Fruit fly (Drosophila melanogaster) whole organism, embryonic: ENCODE results near the gene CG15742.

Source experiments
- Asciz ChIP-seq: fragments of 200-800 bp; sonication (Bioruptor generic); optimal IDR thresholded peaks from 2 replicates; lab custom pipeline; 2017; ENCODE audit warnings: missing biosample characterization, mild to moderate bottlenecking, missing genetic modification characterization, missing genetic modification reagents
- B-H1 ChIP-seq: fragments of 200-800 bp; sonication (Bioruptor generic); IDR thresholded peaks from 3 replicates; pipeline ENCODE4 v1.3.6; 2022; ENCODE audit warnings: missing biosample characterization, missing genetic modification characterization
- C15 ChIP-seq: fragments of 200-800 bp; sonication (Bioruptor generic); IDR thresholded peaks from 3 replicates; pipeline ENCODE4 v1.3.6; 2022; ENCODE audit warnings: missing biosample characterization, missing genetic modification characterization
- CG10543 ChIP-seq: fragments of 200-800 bp; sonication (Bioruptor generic); optimal IDR thresholded peaks from 3 replicates; lab custom pipeline; 2017; ENCODE audit warnings: missing biosample characterization, mild to moderate bottlenecking, missing genetic modification characterization, moderate library complexity
- CG12769 ChIP-seq: fragments of 200-800 bp; sonication (Bioruptor generic); optimal IDR thresholded peaks from 2 replicates; lab custom pipeline; 2019; ENCODE audit warnings: missing biosample characterization, mild to moderate bottlenecking, missing genetic modification characterization, moderate library complexity
- CG13287 ChIP-seq: fragments of 200-800 bp; sonication (Bioruptor generic); IDR thresholded peaks from 2 replicates; pipeline ENCODE4 v1.3.6; 2022; ENCODE audit warnings: missing biosample characterization, missing genetic modification characterization; ENCODE audit not compliant: partially characterized antibody
- CG13894 ChIP-seq: fragments of 200-800 bp; sonication (Bioruptor generic); optimal IDR thresholded peaks from 3 replicates; lab custom pipeline; 2018; ENCODE audit warnings: missing biosample characterization, mild to moderate bottlenecking, missing genetic modification characterization, moderate library complexity
- CG1603 ChIP-seq: fragments of 200-800 bp; sonication (Bioruptor generic); optimal IDR thresholded peaks from 2 replicates; lab custom pipeline; 2019; ENCODE audit warnings: missing biosample characterization, mild to moderate bottlenecking, missing genetic modification characterization, moderate library complexity
- CG2889 ChIP-seq: fragments of 200-800 bp; sonication (Bioruptor generic); IDR thresholded peaks from 3 replicates; pipeline ENCODE4 v1.3.6; 2022; ENCODE audit warnings: missing biosample characterization, missing genetic modification characterization
- CG3065 ChIP-seq: fragments of 200-800 bp; sonication (Bioruptor generic); optimal IDR thresholded peaks from 2 replicates; lab custom pipeline; 2016; ENCODE audit warnings: missing biosample characterization, missing genetic modification characterization
- CG4854 ChIP-seq: fragments of 200-800 bp; sonication (Bioruptor generic); optimal IDR thresholded peaks from 2 replicates; lab custom pipeline; 2016; ENCODE audit warnings: missing biosample characterization, missing genetic modification characterization, inconsistent platforms
- CG8388 ChIP-seq: fragments of 200-800 bp; sonication (Bioruptor generic); optimal IDR thresholded peaks from 2 replicates; lab custom pipeline; 2019; ENCODE audit warnings: missing biosample characterization, mild to moderate bottlenecking, missing genetic modification characterization, moderate library complexity
- CG8478 ChIP-seq: fragments of >200 bp; optimal IDR thresholded peaks from 2 replicates; lab custom pipeline; 2018
- CG9932 ChIP-seq: fragments of 200-800 bp; sonication (Bioruptor generic); IDR thresholded peaks from 2 replicates; pipeline ENCODE4 v1.3.6; 2022; ENCODE audit warnings: missing biosample characterization, missing genetic modification characterization
- Doc2 ChIP-seq: fragments of 200-800 bp; sonication (Bioruptor generic); IDR thresholded peaks from 2 replicates; pipeline ENCODE4 v1.3.6; 2022; ENCODE audit warnings: missing biosample characterization, missing genetic modification characterization
- Drgx ChIP-seq: fragments of 200-800 bp; sonication (Bioruptor generic); IDR thresholded peaks from 2 replicates; pipeline ENCODE4 v1.3.6; 2022; ENCODE audit warnings: missing biosample characterization, missing genetic modification characterization
- E2f1 ChIP-seq: fragments of 200-800 bp; sonication (Bioruptor generic); IDR thresholded peaks from 2 replicates; pipeline ENCODE4 v1.3.6; 2022; ENCODE audit warnings: missing biosample characterization, missing genetic modification characterization
- HLH54F ChIP-seq: fragments of 200-800 bp; sonication (Bioruptor generic); optimal IDR thresholded peaks from 3 replicates; lab custom pipeline; 2016; ENCODE audit warnings: missing biosample characterization, missing genetic modification characterization
- Hr3 ChIP-seq: fragments of 200-800 bp; sonication (Bioruptor generic); optimal IDR thresholded peaks from 3 replicates; lab custom pipeline; 2016; ENCODE audit warnings: missing biosample characterization, missing genetic modification characterization
- Hr39 ChIP-seq: fragments of >200 bp; optimal IDR thresholded peaks from 2 replicates; lab custom pipeline; 2017
- Mes4 ChIP-seq: fragments of 200-800 bp; sonication (Bioruptor generic); optimal IDR thresholded peaks from 2 replicates; lab custom pipeline; 2016; ENCODE audit warnings: missing biosample characterization, missing genetic modification characterization
- NFAT ChIP-seq: fragments of 200-800 bp; sonication (Bioruptor generic); IDR thresholded peaks from 2 replicates; pipeline ENCODE4 v1.3.6; 2022; ENCODE audit warnings: missing biosample characterization, missing genetic modification characterization
- Poxn ChIP-seq: fragments of 200-800 bp; sonication (Bioruptor generic); IDR thresholded peaks from 2 replicates; pipeline ENCODE4 v1.3.6; 2022; ENCODE audit warnings: missing biosample characterization, missing genetic modification characterization
- Ptx1 ChIP-seq: fragments of 200-800 bp; sonication (Bioruptor generic); IDR thresholded peaks from 2 replicates; pipeline ENCODE4 v1.3.6; 2022; ENCODE audit warnings: missing biosample characterization, missing genetic modification characterization
- Ravus ChIP-seq: fragments of 200-800 bp; sonication (Bioruptor generic); IDR thresholded peaks from 2 replicates; pipeline ENCODE4 v1.3.6; 2022; ENCODE audit warnings: missing biosample characterization, missing genetic modification characterization
- Spps ChIP-seq: fragments of 200-800 bp; sonication (Bioruptor generic); optimal IDR thresholded peaks from 2 replicates; lab custom pipeline; 2018; ENCODE audit warnings: missing biosample characterization, mild to moderate bottlenecking, missing genetic modification characterization
- Ssrp ChIP-seq: fragments of 200-800 bp; sonication (Bioruptor generic); optimal IDR thresholded peaks from 2 replicates; lab custom pipeline; 2018; ENCODE audit warnings: missing biosample characterization, mild to moderate bottlenecking, missing genetic modification characterization, moderate library complexity
- Taf1 ChIP-seq: fragments of 200-800 bp; sonication (Bioruptor generic); IDR thresholded peaks from 2 replicates; pipeline ENCODE4 v1.3.6; 2022; ENCODE audit warnings: missing biosample characterization, missing genetic modification characterization
- Usf ChIP-seq: fragments of 200-800 bp; sonication (Bioruptor generic); optimal IDR thresholded peaks from 2 replicates; lab custom pipeline; 2017; ENCODE audit warnings: missing genotype, missing biosample characterization, missing genetic modification characterization
- abd-A ChIP-seq: fragments of 200-800 bp; sonication (Bioruptor generic); optimal IDR thresholded peaks from 3 replicates; lab custom pipeline; 2019; ENCODE audit warnings: missing biosample characterization, mild to moderate bottlenecking, missing genetic modification characterization, moderate library complexity
- ac ChIP-seq: fragments of 200-800 bp; sonication (Bioruptor generic); optimal IDR thresholded peaks from 3 replicates; lab custom pipeline; 2017; ENCODE audit warnings: missing biosample characterization, mild to moderate bottlenecking, missing genetic modification characterization
- ara ChIP-seq: fragments of 200-800 bp; sonication (Bioruptor generic); IDR thresholded peaks from 2 replicates; pipeline ENCODE4 v1.3.6; 2022; ENCODE audit warnings: missing biosample characterization, missing genetic modification characterization
- bbx ChIP-seq: fragments of 200-800 bp; sonication (Bioruptor generic); IDR thresholded peaks from 2 replicates; pipeline ENCODE4 v1.3.6; 2022; ENCODE audit warnings: missing biosample characterization, missing genetic modification characterization; ENCODE audit not compliant: partially characterized antibody
- br ChIP-seq: fragments of >200 bp; optimal IDR thresholded peaks from 2 replicates; lab custom pipeline; 2017
- cg ChIP-seq: fragments of 200-800 bp; sonication (Bioruptor generic); optimal IDR thresholded peaks from 3 replicates; lab custom pipeline; 2019; ENCODE audit warnings: missing biosample characterization, mild to moderate bottlenecking, missing genetic modification characterization, moderate library complexity
- chinmo ChIP-seq: fragments of 200-800 bp; sonication (Bioruptor generic); IDR thresholded peaks from 4 replicates; pipeline ENCODE4 v1.3.6; 2022; ENCODE audit warnings: missing biosample characterization, missing genetic modification characterization; ENCODE audit not compliant: partially characterized antibody
- chm ChIP-seq: fragments of 200-800 bp; sonication (Bioruptor generic); IDR thresholded peaks from 2 replicates; pipeline ENCODE4 v1.3.6; 2022; ENCODE audit warnings: missing biosample characterization, missing genetic modification characterization
- exex ChIP-seq: fragments of 200-800 bp; sonication (Bioruptor generic); optimal IDR thresholded peaks from 4 replicates; lab custom pipeline; 2018; ENCODE audit warnings: missing biosample characterization, mild to moderate bottlenecking, missing genetic modification characterization, moderate library complexity
- fd64A ChIP-seq: fragments of 200-800 bp; sonication (Bioruptor generic); optimal IDR thresholded peaks from 3 replicates; lab custom pipeline; 2018; ENCODE audit warnings: missing biosample characterization, mild to moderate bottlenecking, missing genetic modification characterization
- fd96Cb ChIP-seq: fragments of 200-800 bp; sonication (Bioruptor generic); optimal IDR thresholded peaks from 2 replicates; lab custom pipeline; 2018; ENCODE audit warnings: missing biosample characterization, mild to moderate bottlenecking, missing genetic modification characterization, moderate library complexity
- ftz-f1 ChIP-seq: fragments of 200-800 bp; sonication (Bioruptor generic); optimal IDR thresholded peaks from 2 replicates; lab custom pipeline; 2016; ENCODE audit warnings: missing biosample characterization, missing genetic modification characterization
- gsb ChIP-seq: fragments of 200-800 bp; sonication (Bioruptor generic); IDR thresholded peaks from 2 replicates; pipeline ENCODE4 v1.3.6; 2022; ENCODE audit warnings: missing biosample characterization, missing genetic modification characterization
- h ChIP-seq: fragments of >200 bp; optimal IDR thresholded peaks from 2 replicates; lab custom pipeline; 2017
- insv ChIP-seq, 2 experiments: fragments of 200-800 bp; sonication (Bioruptor generic); optimal IDR thresholded peaks; 3 replicates each; lab custom pipeline; 2016 to 2018; ENCODE audit warnings: missing biosample characterization in 2 of 2, missing genetic modification characterization in 2 of 2
- nom ChIP-seq: fragments of 200-800 bp; sonication (Bioruptor generic); optimal IDR thresholded peaks from 2 replicates; lab custom pipeline; 2017; ENCODE audit warnings: missing biosample characterization, missing genetic modification characterization, mild to moderate bottlenecking, moderate library complexity, missing genetic modification reagents
- row ChIP-seq: fragments of 200-800 bp; sonication (Bioruptor generic); IDR thresholded peaks from 3 replicates; pipeline ENCODE4 v1.3.6; 2022; ENCODE audit warnings: missing biosample characterization, missing genetic modification characterization
- slbo ChIP-seq: fragments of 200-800 bp; sonication (Bioruptor generic); IDR thresholded peaks from 2 replicates; pipeline ENCODE4 v1.3.6; 2022; ENCODE audit warnings: missing biosample characterization, missing genetic modification characterization
- ssp ChIP-seq: fragments of 200-800 bp; sonication (Bioruptor generic); IDR thresholded peaks from 2 replicates; pipeline ENCODE4 v1.3.6; 2022; ENCODE audit warnings: missing biosample characterization, missing genetic modification characterization
- stwl ChIP-seq: fragments of 200-800 bp; sonication (Bioruptor generic); optimal IDR thresholded peaks from 3 replicates; lab custom pipeline; 2018; ENCODE audit warnings: missing biosample characterization, mild to moderate bottlenecking, missing genetic modification characterization, moderate library complexity
- tll ChIP-seq, 2 experiments: fragments of 200-800 bp in 1 of 2; fragments of >200 bp in 1 of 2; sonication (Bioruptor generic) in 1 of 2; optimal IDR thresholded peaks; 2 replicates each; lab custom pipeline; 2017 to 2019; ENCODE audit warnings: missing biosample characterization in 2 of 2, missing genetic modification characterization in 2 of 2, mild to moderate bottlenecking in 1 of 2, moderate library complexity in 1 of 2
- z ChIP-seq: fragments of 200-800 bp; sonication (Bioruptor generic); IDR thresholded peaks from 3 replicates; pipeline ENCODE4 v1.3.6; 2022; ENCODE audit warnings: missing biosample characterization, missing genetic modification characterization

The CG15742 gene

dm6 chrX:13234738-13235470 lies 23.4 kb downstream of the CG15742 start (continued):
- no peak for TF ChIP-seq CG3065 (GFP tag; lab: Kevin White, UChicago)
- TF ChIP-seq br = no peak
- no peak for TF ChIP-seq Taf1 (GFP tag; lab: Robert Waterston, UW)
- TF ChIP-seq chm (GFP tag; lab: Robert Waterston, UW) = 0 out of 2 replicates have a peak, but pooled peaks have one; percentile 16
- TF ChIP-seq Ravus = no peak
- no peak for TF ChIP-seq ac (GFP tag; lab: Kevin White, UChicago)
- TF ChIP-seq CG13894 (tag; lab: Kevin White, UChicago) = no peak
- TF ChIP-seq abd-A (tag; lab: Kevin White, UChicago) = peak; percentile 72
- TF ChIP-seq Mes4 (GFP tag; lab: Kevin White, UChicago) = no peak
- no peak for TF ChIP-seq HLH54F (GFP tag; lab: Kevin White, UChicago)
- peak; percentile 25 for TF ChIP-seq CG9932 (GFP tag; lab: Robert Waterston, UW)
- TF ChIP-seq CG13287 (GFP tag; lab: Robert Waterston, UW) = 0 out of 2 replicates have a peak, but pooled peaks have one; percentile 10
- TF ChIP-seq fd96Cb (tag; lab: Kevin White, UChicago) = no peak
- no peak for TF ChIP-seq cg (GFP tag; lab: Kevin White, UChicago)
- TF ChIP-seq bbx (GFP tag; lab: Robert Waterston, UW) = no peak
- 0 out of 3 replicates have a peak, but pooled peaks have one; percentile 22 for TF ChIP-seq CG2889
- TF ChIP-seq tll (GFP tag; optimal IDR thresholded peaks at IDR 0.05; lab: Kevin White, UChicago) = no peak
- peak; percentile 12 for TF ChIP-seq nom (GFP tag; lab: Kevin White, UChicago)
- TF ChIP-seq NFAT (GFP tag; lab: Robert Waterston, UW) = peak; percentile 25; the same call in 1 of the 2 replicates
- no peak for TF ChIP-seq CG8388
- TF ChIP-seq CG1603 = no peak
- TF ChIP-seq ftz-f1 (GFP tag; lab: Kevin White, UChicago) = no peak
- no peak for TF ChIP-seq Doc2
- TF ChIP-seq row = peak; percentile 29
- 0 out of 2 replicates have a peak, but pooled peaks have one; percentile 7 for TF ChIP-seq ara (GFP tag; lab: Robert Waterston, UW)
- TF ChIP-seq z (GFP tag; lab: Robert Waterston, UW) = no peak
- TF ChIP-seq insv (GFP tag; optimal IDR thresholded peaks at IDR 0.05; lab: Kevin White, UChicago) = no peak
- TF ChIP-seq slbo (GFP tag; lab: Robert Waterston, UW) = peak; percentile 58
- TF ChIP-seq gsb = no peak
- TF ChIP-seq E2f1 = 0 out of 2 replicates have a peak, but pooled peaks have one; percentile 6
- no peak for TF ChIP-seq stwl (tag; lab: Kevin White, UChicago)
- TF ChIP-seq ssp (GFP tag; lab: Robert Waterston, UW) = no peak
- no peak for TF ChIP-seq h (lab: Kevin White, UChicago)
- TF ChIP-seq Hr39 (lab: Kevin White, UChicago) = no peak
- TF ChIP-seq Hr3 (GFP tag; lab: Kevin White, UChicago) = no peak
- TF ChIP-seq CG4854 (GFP tag; lab: Kevin White, UChicago) = no peak
- no peak for TF ChIP-seq fd64A (GFP tag; lab: Kevin White, UChicago)
- no peak for TF ChIP-seq Spps (tag; lab: Kevin White, UChicago)
- no peak for TF ChIP-seq Ssrp (tag; lab: Kevin White, UChicago)
- TF ChIP-seq CG10543 (GFP tag; lab: Kevin White, UChicago) = no peak
- no peak for TF ChIP-seq C15
- peak; percentile 56 for TF ChIP-seq Drgx (GFP tag; lab: Robert Waterston, UW)
- peak; percentile 57 for TF ChIP-seq CG12769
- peak; percentile 75; the same call in 1 of the 4 replicates for TF ChIP-seq chinmo (GFP tag; lab: Robert Waterston, UW)
- TF ChIP-seq exex (tag; lab: Kevin White, UChicago) = peak; percentile 85
- TF ChIP-seq Asciz = no peak
- TF ChIP-seq B-H1 (GFP tag; lab: Robert Waterston, UW) = no peak
- 0 out of 2 replicates have a peak, but pooled peaks have one; percentile 6 for TF ChIP-seq Ptx1 (GFP tag; lab: Robert Waterston, UW)
- no peak for TF ChIP-seq Usf (GFP tag; lab: Kevin White, UChicago)
- TF ChIP-seq Poxn (GFP tag; lab: Robert Waterston, UW) = no peak
- TF ChIP-seq CG8478 (lab: Kevin White, UChicago) = no peak
